Fruit fly (Drosophila melanogaster): ENCODE results near the gene sll.
A peak's percentile ranks its signal among the peaks of the same experiment; 100 is the strongest.

sll gene

DNA sequence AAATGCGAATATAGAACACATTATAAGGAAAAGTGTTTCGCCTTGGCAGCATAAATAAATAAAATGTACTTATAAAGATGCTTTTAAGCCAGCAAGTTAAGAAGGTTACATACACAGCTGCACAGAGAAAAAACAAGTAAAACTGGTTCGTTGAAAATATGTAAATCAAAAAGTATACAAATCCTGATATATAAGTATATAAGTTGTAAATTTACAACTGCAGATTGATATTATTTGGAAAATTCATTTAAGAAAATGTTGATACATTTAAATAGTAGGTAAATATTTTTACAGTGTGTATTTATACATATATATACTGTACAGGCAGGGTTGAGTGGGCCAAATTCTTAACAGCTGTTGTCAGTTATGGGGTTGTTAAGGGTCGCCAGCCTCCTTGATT lies 41.1 kb upstream of the sll start:
- TF ChIP-seq Lpt (GFP tag; optimal IDR thresholded peaks at IDR 0.05) (no peak), CG11902 (GFP tag; optimal IDR thresholded peaks at IDR 0.05) (no peak), dsx (GFP tag; optimal IDR thresholded peaks at IDR 0.05; ENCODE audit: poor library complexity, severe bottlenecking) (no peak), CG8119 (GFP tag; IDR thresholded peaks at IDR 0.05) (no peak), CG15336 (GFP tag; IDR thresholded peaks at IDR 0.05) (no peak), Sox14 (GFP tag; optimal IDR thresholded peaks at IDR 0.05) (no peak), CG9139 (GFP tag; optimal IDR thresholded peaks at IDR 0.05) (no peak), CG4318 (GFP tag; optimal IDR thresholded peaks at IDR 0.05) (no peak), Ets96B (tag; optimal IDR thresholded peaks at IDR 0.05) (no peak), CG11762 (GFP tag; optimal IDR thresholded peaks at IDR 0.05; ENCODE audit: insufficient read depth) (no peak), spab (GFP tag; optimal IDR thresholded peaks at IDR 0.05) (no peak), Eip78C (GFP tag) (peak; percentile 44), svp (GFP tag) (peak; percentile 32)

DNA sequence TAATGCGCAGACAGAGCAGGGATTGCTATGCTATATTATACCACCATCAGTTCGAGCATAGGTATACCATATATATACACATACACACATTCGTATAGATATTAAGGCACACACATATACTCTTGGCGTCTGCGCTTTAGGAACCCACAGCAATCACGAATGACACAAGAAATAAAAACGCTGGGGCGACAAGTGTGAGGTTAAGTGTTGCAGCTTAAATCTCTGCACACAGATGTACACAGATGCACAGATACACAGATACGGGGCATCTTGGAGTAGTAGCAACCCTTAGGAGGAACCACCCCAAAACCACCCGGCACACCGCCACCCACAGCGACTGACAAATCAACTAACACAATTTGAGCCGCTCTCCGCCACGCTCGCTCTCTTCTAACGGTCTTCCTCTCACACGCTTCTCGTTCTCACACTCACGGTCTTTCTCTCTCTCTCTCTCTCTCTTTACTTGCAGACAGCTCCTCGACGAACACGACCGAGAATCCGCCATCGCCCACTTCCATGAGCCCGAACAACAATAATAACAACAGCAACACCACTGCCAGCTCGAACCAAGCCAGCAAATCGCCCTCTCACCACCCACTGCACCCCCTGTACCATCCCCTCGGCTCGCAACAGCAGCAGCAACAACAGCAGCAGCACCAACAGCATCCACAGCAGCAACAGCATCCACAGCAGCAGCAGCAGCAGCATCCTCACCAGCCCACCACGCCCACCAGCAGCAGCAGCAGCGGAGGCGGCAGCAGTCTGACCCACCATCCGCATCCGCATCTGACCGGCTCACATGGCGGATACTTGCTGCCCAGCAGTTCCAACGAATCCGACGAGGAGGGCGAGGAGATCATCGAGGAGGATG lies 39.1 kb upstream of the sll start:
- TF ChIP-seq Eip93F (GFP tag; optimal IDR thresholded peaks at IDR 0.05), result no peak
- TF ChIP-seq Met (GFP tag; optimal IDR thresholded peaks at IDR 0.05), result no peak
- no peak for TF ChIP-seq CG8632 (GFP tag; optimal IDR thresholded peaks at IDR 0.05)
- TF ChIP-seq OdsH (GFP tag; optimal IDR thresholded peaks at IDR 0.05), result no peak
- TF ChIP-seq CG6792 (GFP tag; optimal IDR thresholded peaks at IDR 0.05), result no peak
- no peak for TF ChIP-seq svp (GFP tag)
- no peak for TF ChIP-seq CG11902 (GFP tag; optimal IDR thresholded peaks at IDR 0.05)
- TF ChIP-seq CG34406 (GFP tag; optimal IDR thresholded peaks at IDR 0.05), result no peak
- TF ChIP-seq Hr39 (GFP tag; optimal IDR thresholded peaks at IDR 0.05), result no peak
- no peak for TF ChIP-seq Sox14 (GFP tag; optimal IDR thresholded peaks at IDR 0.05)
- TF ChIP-seq CG8119 (GFP tag; IDR thresholded peaks at IDR 0.05), result no peak
- no peak for TF ChIP-seq CG32006 (GFP tag; optimal IDR thresholded peaks at IDR 0.05)
- no peak for TF ChIP-seq Lpt (GFP tag; optimal IDR thresholded peaks at IDR 0.05)
- TF ChIP-seq pdm3 (GFP tag; optimal IDR thresholded peaks at IDR 0.05), result no peak
- no peak for TF ChIP-seq CG31627 (GFP tag; optimal IDR thresholded peaks at IDR 0.05)
- TF ChIP-seq esn (GFP tag; optimal IDR thresholded peaks at IDR 0.05), result no peak
- TF ChIP-seq fd85E (GFP tag; optimal IDR thresholded peaks at IDR 0.05), result no peak
- no peak for TF ChIP-seq fd59A (GFP tag; optimal IDR thresholded peaks at IDR 0.05)
- TF ChIP-seq lz (GFP tag; optimal IDR thresholded peaks at IDR 0.05), result no peak

DNA sequence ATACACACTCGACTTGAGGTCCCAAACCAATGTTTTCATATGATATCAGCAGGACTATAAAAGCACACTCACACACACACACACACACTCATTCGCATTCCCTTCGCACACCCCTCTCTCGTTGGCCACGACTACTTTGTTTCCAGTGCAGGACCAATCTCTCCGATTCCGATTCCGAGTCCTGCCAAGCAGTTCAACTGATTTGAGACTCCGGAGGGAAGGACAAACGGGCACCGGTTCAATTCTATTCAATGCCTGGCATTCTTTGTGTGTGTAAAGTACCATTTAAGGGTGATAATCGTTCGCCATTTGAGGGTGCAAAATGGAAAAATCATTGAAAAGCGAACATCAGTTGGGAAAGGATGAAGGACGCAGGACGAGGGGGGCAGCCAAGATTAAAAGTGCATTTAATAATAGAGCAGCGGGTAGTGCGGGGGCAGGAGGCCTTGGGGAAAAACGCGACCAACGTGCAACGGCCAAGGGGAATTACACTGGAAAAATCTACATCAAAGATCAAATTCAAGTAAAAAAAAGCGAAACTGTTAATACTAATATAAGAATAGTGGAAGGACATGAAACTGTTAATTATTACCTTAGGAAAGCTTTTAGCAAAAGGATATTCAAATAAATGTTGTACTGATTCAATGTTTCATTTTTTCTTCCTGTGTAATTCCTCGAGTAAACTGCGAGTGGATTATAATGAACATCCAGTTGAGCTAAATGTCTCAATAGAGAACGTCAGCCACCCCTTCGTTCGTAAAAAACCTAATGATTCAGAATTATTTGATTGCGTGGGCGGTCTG lies 22.0 kb upstream of the sll start:
- TF ChIP-seq lz (GFP tag; optimal IDR thresholded peaks at IDR 0.05) (peak; percentile 31), Met (GFP tag; optimal IDR thresholded peaks at IDR 0.05) (peak; percentile 43), Hr39 (GFP tag; optimal IDR thresholded peaks at IDR 0.05) (peak; percentile 40), CG6163 (GFP tag; IDR thresholded peaks at IDR 0.05) (no peak), CG3032 (tag; optimal IDR thresholded peaks at IDR 0.05) (peak; percentile 7), svp (GFP tag) (peak; percentile 67), Smox (GFP tag; optimal IDR thresholded peaks at IDR 0.05) (peak; percentile 16), Sox102F (GFP tag; optimal IDR thresholded peaks at IDR 0.05) (peak; percentile 17), Ets21C (GFP tag; optimal IDR thresholded peaks at IDR 0.05) (no peak), ss (GFP tag; optimal IDR thresholded peaks at IDR 0.05) (no peak), net (GFP tag; optimal IDR thresholded peaks at IDR 0.05) (no peak), CG31627 (GFP tag; optimal IDR thresholded peaks at IDR 0.05) (peak; percentile 12), esn (GFP tag; optimal IDR thresholded peaks at IDR 0.05) (peak; percentile 47), Eip78C (GFP tag) (peak; percentile 64), Lpt (GFP tag; optimal IDR thresholded peaks at IDR 0.05) (no peak), cyc (GFP tag; optimal IDR thresholded peaks at IDR 0.05) (peak; percentile 4)
